Worm (Caenorhabditis elegans): ENCODE data around the gene flcn-1.
"Not testable (repeated sequence)": the region's sequence is repeated elsewhere in the genome, so short reads cannot be mapped to it uniquely, and the experiment has no call there.

ce11 chrII:6907657-6908056 is 20.9 kb upstream of the flcn-1 start, which contains the start of gene B0252.3:
- TF ChIP-seq tab-1 (GFP tag; IDR thresholded peaks at IDR 0.05); med-1 (GFP tag; optimal IDR thresholded peaks at IDR 0.05; ENCODE audit: insufficient read depth); klf-2 (GFP tag; conservative IDR thresholded peaks at IDR 0.05): not testable (repeated sequence)

All from whole organism, midembryonic.